Worm (Caenorhabditis elegans): Measurements from ENCODE around the gene nhr-230.
A peak's percentile ranks its signal among the peaks of the same experiment; 100 is the strongest.

Gene nhr-230

ce11 chrV:18806409-18806808 is 40.2 kb upstream of the nhr-230 start, which contains the start of gene sri-10:
TSS of gene sri-10 (minus strand) at chrV:18806509.
- TF ChIP-seq lin-39 (tag; optimal IDR thresholded peaks at IDR 0.05) (no peak), sptf-1 (tag; optimal IDR thresholded peaks at IDR 0.05) (no peak), vab-15 (tag; optimal IDR thresholded peaks at IDR 0.05) (no peak), dpl-1 (GFP tag; optimal IDR thresholded peaks at IDR 0.05) (no peak), tbx-2 (tag; optimal IDR thresholded peaks at IDR 0.05) (no peak)

- TF ChIP-seq mef-2 (tag; optimal IDR thresholded peaks at IDR 0.05) (no peak), unc-30 (tag; optimal IDR thresholded peaks at IDR 0.05) (no peak), tlp-1 (tag; optimal IDR thresholded peaks at IDR 0.05) (no peak), efl-1 (optimal IDR thresholded peaks at IDR 0.05) (peak in 1 of 2 experiments; percentile 5), efl-1 (GFP tag; optimal IDR thresholded peaks at IDR 0.05 in 1 of 2) (no peak), irx-1 (tag; optimal IDR thresholded peaks at IDR 0.05) (no peak), lin-14 (GFP tag; optimal IDR thresholded peaks at IDR 0.05) (peak; percentile 46), hpl-2 (GFP tag; optimal IDR thresholded peaks at IDR 0.05) (no peak), C34B4.2 (tag; optimal IDR thresholded peaks at IDR 0.05) (no peak), pag-3 (tag; optimal IDR thresholded peaks at IDR 0.05; ENCODE audit: borderline replicate concordance, insufficient read depth) (no peak), snu-23 (GFP tag; optimal IDR thresholded peaks at IDR 0.05) (peak; percentile 16), rnt-1 (tag; optimal IDR thresholded peaks at IDR 0.05) (peak; percentile 60), nhr-19 (GFP tag; conservative IDR thresholded peaks at IDR 0.05) (0 out of 2 replicates have a peak, but pooled peaks have one; percentile 11), C16A3.4 (tag; optimal IDR thresholded peaks at IDR 0.05) (no peak), egl-27 (tag; optimal IDR thresholded peaks at IDR 0.05) (no peak), nhr-47 (tag; optimal IDR thresholded peaks at IDR 0.05) (peak; percentile 9), vab-15 (tag; optimal IDR thresholded peaks at IDR 0.05) (no peak), ztf-11 (tag; optimal IDR thresholded peaks at IDR 0.05) (peak in 1 of 2 experiments; percentile 23), grh-1 (GFP tag; IDR thresholded peaks at IDR 0.05) (no peak), mdl-1 (tag; optimal IDR thresholded peaks at IDR 0.05) (no peak), tbx-2 (tag; optimal IDR thresholded peaks at IDR 0.05) (peak; percentile 18)
Measured at ce11 chrV:18808621-18809020, 38.0 kb upstream of the nhr-230 start, which contains the start of gene C54E10.6. TSS of gene C54E10.6 (minus strand) at chrV:18808729.

ce11 chrV:18810705-18811104 is 35.9 kb upstream of the nhr-230 start, which contains the start of gene C54E10.3:
TSS of gene C54E10.3 (plus strand) at chrV:18811005.
- no peak for TF ChIP-seq hlh-17 (GFP tag; optimal IDR thresholded peaks at IDR 0.05; ENCODE audit: borderline replicate concordance)
- no peak for TF ChIP-seq hpl-2 (GFP tag; optimal IDR thresholded peaks at IDR 0.05)
- TF ChIP-seq swsn-7 (tag; optimal IDR thresholded peaks at IDR 0.05): no peak
- TF ChIP-seq nhr-12 (tag; optimal IDR thresholded peaks at IDR 0.05): no peak
- TF ChIP-seq ets-5 (GFP tag; IDR thresholded peaks at IDR 0.05): no peak
- no peak for TF ChIP-seq fkh-10 (GFP tag; optimal IDR thresholded peaks at IDR 0.05)

- TF ChIP-seq dpl-1 (GFP tag; optimal IDR thresholded peaks at IDR 0.05): no peak
- TF ChIP-seq elt-3 (tag; optimal IDR thresholded peaks at IDR 0.05): no peak
- TF ChIP-seq pqm-1 (tag; optimal IDR thresholded peaks at IDR 0.05): no peak
- TF ChIP-seq unc-130 (tag; optimal IDR thresholded peaks at IDR 0.05): no peak
Measured at ce11 chrV:18811360-18811759, 35.2 kb upstream of the nhr-230 start, which contains the start of gene C54E10.7. TSS of gene C54E10.7 (plus strand) at chrV:18811660.

- TF ChIP-seq unc-30 (tag; optimal IDR thresholded peaks at IDR 0.05): no peak
- no peak for TF ChIP-seq nhr-19 (GFP tag; conservative IDR thresholded peaks at IDR 0.05)
- TF ChIP-seq elt-3 (tag; optimal IDR thresholded peaks at IDR 0.05): no peak
- TF ChIP-seq hlh-4 (tag; optimal IDR thresholded peaks at IDR 0.05): no peak
- TF ChIP-seq efl-3 (GFP tag; optimal IDR thresholded peaks at IDR 0.05): no peak
- no peak for TF ChIP-seq nhr-20 (tag; optimal IDR thresholded peaks at IDR 0.05)
Measured at ce11 chrV:18819643-18820042, 26.9 kb upstream of the nhr-230 start, which contains the start of gene ncs-5. TSS of gene ncs-5 (plus strand) at chrV:18819766.

Measured in whole organism, L1 larva.